Worm (Caenorhabditis elegans) whole organism, midembryonic: ENCODE measurements around the gene T12B5.15.

Source experiments
- T22C8.4 ChIP-seq: fragments of 200-800 bp; sonication (Bioruptor generic); IDR thresholded peaks from 2 replicates; pipeline ENCODE4 v1.3.6; 2022; ENCODE audit warnings: missing genetic modification characterization, missing compliant biosample characterization
- cog-1 ChIP-seq: sonication (generic microtip); optimal IDR thresholded peaks from 2 replicates; lab custom pipeline; 2016; ENCODE audit warnings: missing genetic modification characterization, missing compliant biosample characterization
- flt-1 ChIP-seq: fragments of 200-800 bp; sonication (Bioruptor generic); IDR thresholded peaks from 2 replicates; pipeline ENCODE4 v1.3.6; 2022; ENCODE audit warnings: missing genetic modification characterization, missing compliant biosample characterization
- klf-2 ChIP-seq: fragments of 200-800 bp; sonication (Bioruptor generic); conservative IDR thresholded peaks from 2 replicates; pipeline ENCODE4 v1.3.6; 2022; ENCODE audit warnings: missing genetic modification reagents, missing genetic modification characterization, missing compliant biosample characterization
- med-1 ChIP-seq: sonication (generic microtip); optimal IDR thresholded peaks from 2 replicates; lab custom pipeline; 2017; ENCODE audit warnings: missing genetic modification characterization, mild to moderate bottlenecking, missing compliant biosample characterization, antibody characterized with exemption, missing genetic modification reagents; ENCODE audit not compliant: insufficient read depth
- ref-1 ChIP-seq: fragments of 200-800 bp; sonication (Bioruptor generic); conservative IDR thresholded peaks from 2 replicates; pipeline ENCODE4 v1.3.6; 2022; ENCODE audit warnings: missing genetic modification reagents, missing genetic modification characterization, missing compliant biosample characterization
- tab-1 ChIP-seq: fragments of 200-800 bp; sonication (Bioruptor generic); IDR thresholded peaks from 2 replicates; pipeline ENCODE4 v1.3.6; 2022; ENCODE audit warnings: missing genetic modification characterization, missing compliant biosample characterization
- ztf-23 ChIP-seq: fragments of 200-800 bp; sonication (Bioruptor generic); IDR thresholded peaks from 2 replicates; pipeline ENCODE4 v1.3.6; 2022; ENCODE audit warnings: missing genetic modification reagents, missing genetic modification characterization, missing compliant biosample characterization
- ztf-29 ChIP-seq: fragments of 200-800 bp; sonication (Bioruptor generic); IDR thresholded peaks from 2 replicates; pipeline ENCODE4 v1.3.6; 2022; ENCODE audit warnings: missing genetic modification reagents, missing genetic modification characterization, missing compliant biosample characterization

The T12B5.15 gene

DNA sequence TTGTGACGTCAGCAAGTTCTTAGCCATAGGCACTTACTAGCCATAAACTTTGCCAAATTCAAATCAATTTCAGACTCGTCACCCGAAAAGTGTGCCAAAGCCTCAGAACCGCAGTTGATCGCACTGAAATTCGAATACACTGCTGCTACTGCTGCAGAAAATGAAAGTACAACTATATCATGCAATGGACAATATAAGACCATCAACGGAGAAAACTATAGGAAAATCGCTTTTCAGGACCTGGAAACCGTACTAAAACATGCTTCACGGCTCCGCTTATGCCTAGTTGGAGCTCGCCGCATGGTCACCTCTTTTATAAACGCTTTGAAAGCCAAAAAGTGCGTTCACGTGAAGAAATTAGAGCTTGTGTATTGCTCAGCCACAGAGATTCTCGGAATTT, 15.9 kb downstream of the T12B5.15 start, which contains the start of gene fbxa-22:
Gene fbxa-22 (plus strand): TSS at position 301 of the 400 bp plus-strand sequence.
- TF ChIP-seq ztf-23, result no peak
- TF ChIP-seq klf-2 (GFP tag; lab: Robert Waterston, UW), result no peak
- TF ChIP-seq ztf-29, result no peak
- no peak for TF ChIP-seq cog-1 (tag; lab: Kevin White, UChicago)
- TF ChIP-seq tab-1 (GFP tag; lab: Robert Waterston, UW), result no peak
- TF ChIP-seq med-1, result no peak
- TF ChIP-seq T22C8.4 (GFP tag; lab: Robert Waterston, UW), result no peak

DNA sequence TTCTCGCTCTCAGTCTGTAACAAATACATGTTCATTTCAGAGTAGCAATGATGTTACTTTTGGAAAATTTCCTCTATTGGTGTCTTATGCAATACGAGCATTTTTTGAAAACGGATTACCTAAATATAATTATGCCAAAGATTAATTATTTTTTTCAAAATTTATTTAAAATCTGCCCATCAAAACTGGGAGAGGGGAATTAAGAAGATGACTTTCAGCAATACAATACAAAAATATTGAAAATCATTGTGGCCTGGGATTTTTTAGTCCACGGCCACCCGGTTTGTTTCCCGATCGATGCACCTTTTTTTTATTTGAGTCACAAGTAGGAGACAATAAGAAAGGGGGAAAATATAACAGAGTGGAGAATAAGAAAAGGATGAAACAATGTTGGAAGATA, 16.5 kb downstream of the T12B5.15 start, which contains the start of gene fbxa-56:
Gene fbxa-56 (minus strand): TSS at position 101 of the 400 bp plus-strand sequence.
- TF ChIP-seq med-1, result no peak
- TF ChIP-seq flt-1 (GFP tag; lab: Robert Waterston, UW), result no peak
- no peak for TF ChIP-seq ztf-23
- no peak for TF ChIP-seq tab-1 (GFP tag; lab: Robert Waterston, UW)
- TF ChIP-seq cog-1 (tag; lab: Kevin White, UChicago), result no peak
- no peak for TF ChIP-seq ref-1
- TF ChIP-seq ztf-29, result no peak
- no peak for TF ChIP-seq T22C8.4 (GFP tag; lab: Robert Waterston, UW)
- no peak for TF ChIP-seq klf-2 (GFP tag; lab: Robert Waterston, UW)

DNA sequence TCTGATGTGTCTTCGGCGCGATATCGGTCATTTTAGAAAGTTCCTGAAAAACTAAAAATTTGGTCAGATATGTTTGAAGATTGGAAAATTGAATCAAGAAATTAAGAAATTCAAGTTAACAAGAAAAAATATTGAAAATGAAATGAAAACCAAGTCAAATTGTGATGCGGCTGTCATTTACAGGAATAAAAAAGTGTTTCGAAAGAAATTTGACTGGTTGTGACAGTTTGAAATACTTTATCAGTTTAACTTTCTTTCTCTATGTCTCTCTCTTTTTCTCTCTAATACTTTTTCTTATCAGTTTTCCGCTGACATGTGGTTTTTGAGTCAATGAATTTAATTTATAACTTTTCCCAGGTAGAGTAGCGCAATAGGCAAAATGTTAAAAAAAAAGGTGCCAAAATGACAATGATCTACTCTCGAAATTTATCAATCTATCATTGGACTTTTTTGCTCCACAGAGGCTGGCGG, 18.4 kb downstream of the T12B5.15 start, which contains the start of gene fbxa-55:
Gene fbxa-55 (minus strand): TSS at position 51 of the 471 bp plus-strand sequence.
- TF ChIP-seq tab-1 (GFP tag; lab: Robert Waterston, UW) (no peak), flt-1 (GFP tag; lab: Robert Waterston, UW) (no peak), med-1 (no peak), ztf-29 (no peak), klf-2 (GFP tag; lab: Robert Waterston, UW) (no peak), ref-1 (no peak), ztf-23 (no peak), cog-1 (tag; lab: Kevin White, UChicago) (no peak), T22C8.4 (GFP tag; lab: Robert Waterston, UW) (no peak)

- TF ChIP-seq cog-1 (tag; lab: Kevin White, UChicago), result peak; percentile 33
These were observed 23.0 kb downstream of the T12B5.15 start for ce11 chrIII:931405-931804.

ce11 chrIII:926216-926615, 28.2 kb downstream of the T12B5.15 start, which contains the start of gene pef-1:
pef-1 (minus strand) TSS chrIII:926316.
- TF ChIP-seq ref-1 (no peak), med-1 (no peak), ztf-23 (no peak), flt-1 (GFP tag; lab: Robert Waterston, UW) (no peak), tab-1 (GFP tag; lab: Robert Waterston, UW) (no peak), ztf-29 (no peak), T22C8.4 (GFP tag; lab: Robert Waterston, UW) (no peak), cog-1 (tag; lab: Kevin White, UChicago) (no peak), klf-2 (GFP tag; lab: Robert Waterston, UW) (no peak)

ce11 chrIII:919322-919721, 35.1 kb downstream of the T12B5.15 start, which contains the start of gene F23H11.7:
F23H11.7 (minus strand) TSS chrIII:919422.
- TF ChIP-seq cog-1 (tag; lab: Kevin White, UChicago), result no peak
- no peak for TF ChIP-seq med-1
- no peak for TF ChIP-seq T22C8.4 (GFP tag; lab: Robert Waterston, UW)
- no peak for TF ChIP-seq flt-1 (GFP tag; lab: Robert Waterston, UW)
- no peak for TF ChIP-seq ztf-23
- no peak for TF ChIP-seq klf-2 (GFP tag; lab: Robert Waterston, UW)
- TF ChIP-seq ztf-29, result no peak
- no peak for TF ChIP-seq tab-1 (GFP tag; lab: Robert Waterston, UW)
- no peak for TF ChIP-seq ref-1

ce11 chrIII:916897-917296, 37.6 kb downstream of the T12B5.15 start, which contains the start of gene idpp-13:
idpp-13 (minus strand) TSS chrIII:916997.
- TF ChIP-seq flt-1 (GFP tag; lab: Robert Waterston, UW) (no peak), ztf-29 (no peak), cog-1 (tag; lab: Kevin White, UChicago) (no peak), ztf-23 (no peak), klf-2 (GFP tag; lab: Robert Waterston, UW) (no peak), ref-1 (no peak)

ce11 chrIII:910540-911311, 43.7 kb downstream of the T12B5.15 start, which contains the start of the genes F23H11.5 and bra-2:
F23H11.5 (minus strand) TSS chrIII:910590.
bra-2 (plus strand) TSS chrIII:911261.
- TF ChIP-seq ztf-23 (no peak), ref-1 (no peak), klf-2 (GFP tag; lab: Robert Waterston, UW) (no peak), flt-1 (GFP tag; lab: Robert Waterston, UW) (no peak), tab-1 (GFP tag; lab: Robert Waterston, UW) (no peak), T22C8.4 (GFP tag; lab: Robert Waterston, UW) (no peak), cog-1 (tag; lab: Kevin White, UChicago) (no peak), med-1 (no peak), ztf-29 (no peak)

ce11 chrIII:909540-909939, 44.9 kb downstream of the T12B5.15 start, which contains the start of gene crls-1:
crls-1 (minus strand) TSS chrIII:909902.
- no peak for TF ChIP-seq T22C8.4 (GFP tag; lab: Robert Waterston, UW)
- TF ChIP-seq flt-1 (GFP tag; lab: Robert Waterston, UW), result no peak
- TF ChIP-seq ref-1, result no peak
- TF ChIP-seq med-1, result no peak
- TF ChIP-seq cog-1 (tag; lab: Kevin White, UChicago), result no peak
- no peak for TF ChIP-seq klf-2 (GFP tag; lab: Robert Waterston, UW)
- TF ChIP-seq ztf-23, result no peak

ce11 chrIII:907990-908389, 46.5 kb downstream of the T12B5.15 start:
- TF ChIP-seq ref-1 (no peak), cog-1 (tag; lab: Kevin White, UChicago) (no peak), tab-1 (GFP tag; lab: Robert Waterston, UW) (no peak), ztf-23 (no peak), med-1 (no peak), ztf-29 (no peak)
